Worm (Caenorhabditis elegans) whole organism, L2 larva: ENCODE data around the gene Y7A5A.13.

Experiments used
- R02D3.7 ChIP-seq: fragments of 150-350 bp; optimal IDR thresholded peaks from 2 replicates; lab custom pipeline; 2014; ENCODE audit warnings: missing biosample characterization, missing genetic modification characterization
- aly-2 ChIP-seq: fragments of 150-350 bp; optimal IDR thresholded peaks from 2 replicates; lab custom pipeline; 2014; ENCODE audit warnings: missing biosample characterization, missing genetic modification characterization
- ama-1 ChIP-seq: fragments of 150-350 bp; optimal IDR thresholded peaks from 2 replicates; lab custom pipeline; 2018; ENCODE audit warnings: inconsistent platforms
- ceh-82 ChIP-seq: fragments of 150-350 bp; optimal IDR thresholded peaks from 2 replicates; lab custom pipeline; 2014; ENCODE audit warnings: missing biosample characterization, missing genetic modification characterization
- egl-27 ChIP-seq: sonication (generic microtip); optimal IDR thresholded peaks from 3 replicates; lab custom pipeline; 2017; ENCODE audit warnings: missing biosample characterization, missing genetic modification reagents, missing genetic modification characterization
- gmeb-1 ChIP-seq: fragments of 150-350 bp; optimal IDR thresholded peaks from 2 replicates; lab custom pipeline; 2014; ENCODE audit warnings: missing biosample characterization, missing genetic modification characterization
- nhr-237 ChIP-seq: fragments of 150-350 bp; optimal IDR thresholded peaks from 2 replicates; lab custom pipeline; 2014; ENCODE audit warnings: missing biosample characterization, missing genetic modification characterization
- nhr-6 ChIP-seq: fragments of 150-350 bp; optimal IDR thresholded peaks from 2 replicates; lab custom pipeline; 2014; ENCODE audit warnings: missing biosample characterization, missing genetic modification characterization
- skn-1 ChIP-seq: sonication (generic microtip); optimal IDR thresholded peaks from 2 replicates; lab custom pipeline; 2017; ENCODE audit warnings: missing biosample characterization, missing genetic modification characterization
- sma-9 ChIP-seq, 2 experiments: fragments of 150-350 bp in 1 of 2; sonication (generic microtip) in 1 of 2; optimal IDR thresholded peaks; 2 replicates each; lab custom pipeline; 2014 to 2016; ENCODE audit warnings: missing genetic modification characterization in 2 of 2, mild to moderate bottlenecking in 1 of 2, missing biosample characterization in 1 of 2, missing compliant biosample characterization in 1 of 2, missing genetic modification reagents in 1 of 2, moderate library complexity in 1 of 2
- ztf-11 ChIP-seq: sonication (generic microtip); optimal IDR thresholded peaks from 2 replicates; lab custom pipeline; 2017; ENCODE audit warnings: missing biosample characterization, missing genetic modification characterization

ce11 chrX:15814548-15814947 lies 40.9 kb downstream of the Y7A5A.13 start:
- TF ChIP-seq R02D3.7 (no peak), egl-27 (tag; lab: Kevin White, UChicago) (no peak), ztf-11 (tag; lab: Kevin White, UChicago) (no peak), nhr-6 (tag; lab: Kevin White, UChicago) (no peak), ceh-82 (tag; lab: Kevin White, UChicago) (no peak), ama-1 (lab: Kevin White, UChicago) (no peak), sma-9 (GFP tag; optimal IDR thresholded peaks at IDR 0.05; lab: Kevin White, UChicago) (no peak), sma-9 (tag; optimal IDR thresholded peaks at IDR 0.05; lab: Kevin White, UChicago) (no peak), aly-2 (no peak), nhr-237 (no peak), skn-1 (tag; lab: Kevin White, UChicago) (no peak), gmeb-1 (tag; lab: Kevin White, UChicago) (no peak)
